Worm (Caenorhabditis elegans): ENCODE data around the gene nspe-4.

- no peak for TF ChIP-seq ceh-8 (GFP tag; optimal IDR thresholded peaks at IDR 0.05)
- TF ChIP-seq aly-2 (tag; optimal IDR thresholded peaks at IDR 0.05) = no peak
- no peak for TF ChIP-seq nhr-11 (tag; optimal IDR thresholded peaks at IDR 0.05)
- no peak for TF ChIP-seq elt-2 (tag; optimal IDR thresholded peaks at IDR 0.05)
- peak; percentile 8 for TF ChIP-seq tbx-2 (tag; optimal IDR thresholded peaks at IDR 0.05)
- TF ChIP-seq egl-27 (tag; optimal IDR thresholded peaks at IDR 0.05) = no peak
- no peak for TF ChIP-seq sox-4 (tag; optimal IDR thresholded peaks at IDR 0.05)
- TF ChIP-seq unc-62 (GFP tag; optimal IDR thresholded peaks at IDR 0.05) = no peak
- TF ChIP-seq nhr-237 (tag; optimal IDR thresholded peaks at IDR 0.05) = no peak
Observed at ce11 chrII:12603667-12604621, 8.4 kb upstream of the nspe-4 start, which contains the start of the genes ceh-100 and lips-15.

Data from whole organism, L1 larva.